Worm (Caenorhabditis elegans) whole organism, young adult: ENCODE data around the gene exos-1.
"Not testable (repeated sequence)": the region's sequence is repeated elsewhere in the genome, so short reads cannot be mapped to it uniquely, and the experiment has no call there.

ENCODE experiments used
- B0336.3 ChIP-seq: fragments of 200-800 bp; sonication (Bioruptor generic); IDR thresholded peaks from 2 replicates; pipeline ENCODE4 v1.3.6; 2022; ENCODE audit warnings: missing genetic modification characterization, missing compliant biosample characterization
- D2030.7 ChIP-seq: fragments of 200-800 bp; sonication (Bioruptor generic); IDR thresholded peaks from 2 replicates; pipeline ENCODE4 v1.3.6; 2022; ENCODE audit warnings: missing genetic modification reagents, missing genetic modification characterization, missing compliant biosample characterization
- F22D6.2 ChIP-seq: sonication (generic microtip); optimal IDR thresholded peaks from 2 replicates; lab custom pipeline; 2016; ENCODE audit warnings: mild to moderate bottlenecking, missing genetic modification characterization, missing compliant biosample characterization
- F49E8.2 ChIP-seq: sonication (generic microtip); optimal IDR thresholded peaks from 3 replicates; lab custom pipeline; 2017; ENCODE audit warnings: missing genetic modification characterization, mild to moderate bottlenecking, missing compliant biosample characterization, antibody characterized with exemption, moderate library complexity; ENCODE audit not compliant: insufficient read depth
- F57A8.1 ChIP-seq: fragments of 200-800 bp; sonication (Bioruptor generic); optimal IDR thresholded peaks from 2 replicates; lab custom pipeline; 2018; ENCODE audit warnings: mild to moderate bottlenecking, missing genetic modification characterization, moderate library complexity, missing compliant biosample characterization
- K11D2.4 ChIP-seq: fragments of 200-800 bp; sonication (Bioruptor generic); IDR thresholded peaks from 2 replicates; pipeline ENCODE4 v1.3.6; 2022; ENCODE audit warnings: missing genetic modification reagents, missing genetic modification characterization, missing compliant biosample characterization
- K12H6.12 ChIP-seq: fragments of 200-800 bp; sonication (Bioruptor generic); optimal IDR thresholded peaks from 2 replicates; lab custom pipeline; 2018; ENCODE audit warnings: mild to moderate bottlenecking, missing genetic modification characterization, missing compliant biosample characterization
- T07F8.4 ChIP-seq: sonication (generic microtip); optimal IDR thresholded peaks from 2 replicates; lab custom pipeline; 2016; ENCODE audit warnings: mild to moderate bottlenecking, missing genetic modification characterization, moderate library complexity, missing compliant biosample characterization
- Y53G8AR.9 ChIP-seq: fragments of 200-800 bp; sonication (Bioruptor generic); conservative IDR thresholded peaks from 2 replicates; pipeline ENCODE4 v1.3.6; 2022; ENCODE audit warnings: missing genetic modification reagents, missing genetic modification characterization, missing compliant biosample characterization
- Y95B8A.8 ChIP-seq: fragments of 200-800 bp; sonication (Bioruptor generic); IDR thresholded peaks from 2 replicates; pipeline ENCODE4 v1.3.6; 2022; ENCODE audit warnings: missing genetic modification reagents, missing genetic modification characterization, missing compliant biosample characterization
- ZK185.1 ChIP-seq: sonication (generic microtip); optimal IDR thresholded peaks from 2 replicates; lab custom pipeline; 2016; ENCODE audit warnings: mild to moderate bottlenecking, missing genetic modification characterization, missing compliant biosample characterization; ENCODE audit not compliant: poor library complexity, severe bottlenecking
- aptf-3 ChIP-seq: fragments of 200-800 bp; sonication (Bioruptor generic); IDR thresholded peaks from 2 replicates; pipeline ENCODE4 v1.3.6; 2022; ENCODE audit warnings: missing genetic modification characterization, missing compliant biosample characterization
- attf-5 ChIP-seq: fragments of 200-800 bp; sonication (Bioruptor generic); optimal IDR thresholded peaks from 2 replicates; lab custom pipeline; 2018; ENCODE audit warnings: mild to moderate bottlenecking, missing genetic modification characterization, missing compliant biosample characterization
- bed-1 ChIP-seq: fragments of 200-800 bp; sonication (Bioruptor generic); IDR thresholded peaks from 2 replicates; pipeline ENCODE4 v1.3.6; 2022; ENCODE audit warnings: missing genetic modification reagents, missing genetic modification characterization, missing compliant biosample characterization
- cebp-2 ChIP-seq: fragments of 200-800 bp; sonication (Bioruptor generic); IDR thresholded peaks from 2 replicates; pipeline ENCODE4 v1.3.6; 2022; ENCODE audit warnings: missing genetic modification characterization, missing compliant biosample characterization
- ceh-79 ChIP-seq: sonication (generic microtip); optimal IDR thresholded peaks from 2 replicates; lab custom pipeline; 2017; ENCODE audit warnings: mild to moderate bottlenecking, missing genetic modification characterization, missing compliant biosample characterization
- ceh-91 ChIP-seq: fragments of 200-800 bp; sonication (Bioruptor generic); IDR thresholded peaks from 2 replicates; pipeline ENCODE4 v1.3.6; 2022; ENCODE audit warnings: missing genetic modification reagents, missing genetic modification characterization, missing compliant biosample characterization
- dpff-1 ChIP-seq: sonication (generic microtip); optimal IDR thresholded peaks from 2 replicates; lab custom pipeline; 2017; ENCODE audit warnings: mild to moderate bottlenecking, missing genetic modification characterization, missing compliant biosample characterization
- efl-1 ChIP-seq: fragments of 150-350 bp; optimal IDR thresholded peaks from 2 replicates; lab custom pipeline; 2014; ENCODE audit warnings: missing biosample characterization, missing genetic modification reagents, missing genetic modification characterization
- egl-44 ChIP-seq: fragments of 200-800 bp; sonication (Bioruptor generic); IDR thresholded peaks from 2 replicates; pipeline ENCODE4 v1.3.6; 2022; ENCODE audit warnings: missing genetic modification reagents, missing genetic modification characterization, missing compliant biosample characterization
- gei-17 ChIP-seq: fragments of 200-800 bp; sonication (Bioruptor generic); optimal IDR thresholded peaks from 2 replicates; lab custom pipeline; 2018; ENCODE audit warnings: mild to moderate bottlenecking, missing genetic modification characterization, missing compliant biosample characterization
- lin-35 ChIP-seq, 3 experiments: fragments of 150-350 bp in 2 of 3; sonication (generic microtip) in 1 of 3; optimal IDR thresholded peaks; 2 replicates each; lab custom pipeline; 2014 to 2018; ENCODE audit warnings: missing biosample characterization in 3 of 3, missing genetic modification characterization in 3 of 3, missing genetic modification reagents in 3 of 3
- lin-40 ChIP-seq: sonication (generic microtip); optimal IDR thresholded peaks from 2 replicates; lab custom pipeline; 2016; ENCODE audit warnings: missing genetic modification characterization, mild to moderate bottlenecking, missing compliant biosample characterization, missing genotype, missing genetic modification reagents
- lsl-1 ChIP-seq: fragments of 200-800 bp; sonication (Bioruptor generic); optimal IDR thresholded peaks from 2 replicates; lab custom pipeline; 2018; ENCODE audit warnings: mild to moderate bottlenecking, missing genetic modification characterization, moderate library complexity, missing compliant biosample characterization
- lsy-27 ChIP-seq: sonication (generic microtip); optimal IDR thresholded peaks from 2 replicates; lab custom pipeline; 2017; ENCODE audit warnings: missing genetic modification characterization, mild to moderate bottlenecking, missing compliant biosample characterization, antibody characterized with exemption, missing genotype, borderline replicate concordance; ENCODE audit not compliant: insufficient read depth
- madf-3 ChIP-seq: fragments of 200-800 bp; sonication (Bioruptor generic); IDR thresholded peaks from 2 replicates; pipeline ENCODE4 v1.3.6; 2022; ENCODE audit warnings: missing genetic modification reagents, missing genetic modification characterization, missing compliant biosample characterization
- mel-28 ChIP-seq: sonication (generic microtip); optimal IDR thresholded peaks from 2 replicates; lab custom pipeline; 2016; ENCODE audit warnings: borderline replicate concordance, mild to moderate bottlenecking, missing genetic modification characterization, missing compliant biosample characterization
- mes-4 ChIP-seq: sonication (generic microtip); optimal IDR thresholded peaks from 2 replicates; lab custom pipeline; 2016; ENCODE audit warnings: missing genotype, missing genetic modification characterization, missing compliant biosample characterization
- nfyb-1 ChIP-seq: fragments of 200-800 bp; sonication (Bioruptor generic); IDR thresholded peaks from 2 replicates; pipeline ENCODE4 v1.3.6; 2022; ENCODE audit warnings: missing genetic modification reagents, missing genetic modification characterization, missing compliant biosample characterization
- nhr-120 ChIP-seq: fragments of 200-800 bp; sonication (Bioruptor generic); IDR thresholded peaks from 2 replicates; pipeline ENCODE4 v1.3.6; 2022; ENCODE audit warnings: missing genetic modification characterization, missing compliant biosample characterization
- nhr-179 ChIP-seq: sonication (generic microtip); optimal IDR thresholded peaks from 2 replicates; lab custom pipeline; 2016; ENCODE audit warnings: mild to moderate bottlenecking, missing genetic modification characterization, missing compliant biosample characterization
- nhr-27 ChIP-seq: fragments of 200-800 bp; sonication (Bioruptor generic); optimal IDR thresholded peaks from 2 replicates; lab custom pipeline; 2018; ENCODE audit warnings: mild to moderate bottlenecking, missing genetic modification characterization, moderate library complexity, missing compliant biosample characterization
- pha-4 ChIP-seq: fragments of 150-350 bp; sonication (generic microtip); optimal IDR thresholded peaks from 2 replicates; lab custom pipeline; 2014; ENCODE audit warnings: missing biosample characterization, missing genetic modification reagents, missing genetic modification characterization
- rec-8 ChIP-seq, 2 experiments: sonication (generic microtip); optimal IDR thresholded peaks; 2 replicates each; lab custom pipeline; 2016; ENCODE audit warnings: mild to moderate bottlenecking in 2 of 2, missing genetic modification characterization in 2 of 2, missing genetic modification reagents in 2 of 2, missing genotype in 2 of 2, missing biosample characterization in 1 of 2, missing compliant biosample characterization in 1 of 2, moderate library complexity in 1 of 2
- rpc-1 ChIP-seq, 2 experiments: fragments of 150-350 bp in 1 of 2; sonication (generic microtip) in 1 of 2; optimal IDR thresholded peaks; 2 replicates each; lab custom pipeline; 2014 to 2018; ENCODE audit warnings: missing biosample characterization in 1 of 2, missing genetic modification characterization in 1 of 2, missing genetic modification reagents in 1 of 2, missing genotype in 1 of 2
- sea-2 ChIP-seq: fragments of 200-800 bp; sonication (Bioruptor generic); IDR thresholded peaks from 2 replicates; pipeline ENCODE4 v1.3.6; 2022; ENCODE audit warnings: missing genetic modification characterization, missing compliant biosample characterization
- somi-1 ChIP-seq: fragments of 200-800 bp; sonication (Bioruptor generic); optimal IDR thresholded peaks from 2 replicates; lab custom pipeline; 2018; ENCODE audit warnings: mild to moderate bottlenecking, missing genetic modification characterization, missing compliant biosample characterization
- unc-62 ChIP-seq: fragments of 150-350 bp; optimal IDR thresholded peaks from 2 replicates; lab custom pipeline; 2014; ENCODE audit warnings: missing biosample characterization, missing genetic modification reagents, missing genetic modification characterization
- ztf-18 ChIP-seq: sonication (generic microtip); optimal IDR thresholded peaks from 2 replicates; lab custom pipeline; 2016; ENCODE audit warnings: missing genotype, mild to moderate bottlenecking, missing genetic modification characterization, missing compliant biosample characterization
- ztf-22 ChIP-seq: fragments of 200-800 bp; sonication (Bioruptor generic); optimal IDR thresholded peaks from 2 replicates; lab custom pipeline; 2018; ENCODE audit warnings: mild to moderate bottlenecking, missing genetic modification characterization, moderate library complexity, missing compliant biosample characterization
- ztf-25 ChIP-seq: fragments of 200-800 bp; sonication (Bioruptor generic); IDR thresholded peaks from 2 replicates; pipeline ENCODE4 v1.3.6; 2022; ENCODE audit warnings: missing genetic modification reagents, missing genetic modification characterization, missing compliant biosample characterization
- ztf-28 ChIP-seq: fragments of 200-800 bp; sonication (Bioruptor generic); IDR thresholded peaks from 2 replicates; pipeline ENCODE4 v1.3.6; 2022; ENCODE audit warnings: missing genetic modification reagents, missing genetic modification characterization, missing compliant biosample characterization

Gene exos-1

ce11 chrIII:11029337-11029736 is 20.5 kb downstream of the exos-1 start, which contains the start of gene Y48A6B.8:
Y48A6B.8 (minus strand) TSS chrIII:11029437.
- not testable (repeated sequence) for TF ChIP-seq ZK185.1 (tag; lab: Kevin White, UChicago); F22D6.2 (tag; lab: Kevin White, UChicago); ztf-25 (GFP tag; lab: Robert Waterston, UW)

ce11 chrIII:11031309-11031708 is 22.5 kb downstream of the exos-1 start, which contains the start of gene Y48A6B.14:
Y48A6B.14 (plus strand) TSS chrIII:11031609.
- TF ChIP-seq nhr-179 (tag; lab: Kevin White, UChicago) (no peak), ceh-91 (GFP tag; lab: Robert Waterston, UW) (no peak), somi-1 (GFP tag; lab: Kevin White, UChicago) (no peak), rec-8 (tag; optimal IDR thresholded peaks at IDR 0.05; lab: Kevin White, UChicago) (no peak), lsy-27 (tag; lab: Kevin White, UChicago) (no peak), ztf-28 (GFP tag; lab: Robert Waterston, UW) (no peak), lin-35 (GFP tag; optimal IDR thresholded peaks at IDR 0.05; lab: Kevin White, UChicago) (no peak)

ce11 chrIII:11032872-11033271 is 24.0 kb downstream of the exos-1 start, which contains the start of gene Y48A6B.9:
Y48A6B.9 (plus strand) TSS chrIII:11033172.
- no peak for TF ChIP-seq egl-44
- TF ChIP-seq pha-4 (tag; lab: Kevin White, UChicago), result no peak
- TF ChIP-seq madf-3 (GFP tag; lab: Robert Waterston, UW), result no peak

ce11 chrIII:11036132-11036531 is 27.3 kb downstream of the exos-1 start:
- TF ChIP-seq rpc-1 (optimal IDR thresholded peaks at IDR 0.05; lab: Kevin White, UChicago) (no peak), rpc-1 (tag; optimal IDR thresholded peaks at IDR 0.05; lab: Kevin White, UChicago) (no peak), attf-5 (GFP tag; lab: Kevin White, UChicago) (peak; percentile 34), T07F8.4 (tag; lab: Kevin White, UChicago) (no peak), nhr-27 (tag; lab: Kevin White, UChicago) (no peak), Y53G8AR.9 (peak; percentile 90), nfyb-1 (no peak), efl-1 (GFP tag; lab: Kevin White, UChicago) (peak; percentile 70), aptf-3 (GFP tag; lab: Robert Waterston, UW) (no peak), mes-4 (no peak), K12H6.12 (tag; lab: Kevin White, UChicago) (no peak), sea-2 (GFP tag; lab: Robert Waterston, UW) (no peak), cebp-2 (no peak), lsl-1 (GFP tag; lab: Kevin White, UChicago) (peak; percentile 89), ceh-79 (no peak), ztf-18 (tag; lab: Kevin White, UChicago) (no peak), gei-17 (GFP tag; lab: Kevin White, UChicago) (no peak), K11D2.4 (no peak), unc-62 (GFP tag; lab: Kevin White, UChicago) (no peak), lin-35 (GFP tag; optimal IDR thresholded peaks at IDR 0.05; lab: Kevin White, UChicago) (peak in 1 of 3 experiments; percentile 28), F57A8.1 (GFP tag; lab: Kevin White, UChicago) (no peak), dpff-1 (no peak), D2030.7 (GFP tag; lab: Robert Waterston, UW) (peak; percentile 88), mel-28 (tag; lab: Kevin White, UChicago) (no peak), lsy-27 (tag; lab: Kevin White, UChicago) (no peak), B0336.3 (peak; percentile 83), ztf-22 (GFP tag; lab: Kevin White, UChicago) (no peak), nhr-179 (tag; lab: Kevin White, UChicago) (no peak), ztf-25 (GFP tag; lab: Robert Waterston, UW) (no peak), nhr-120 (GFP tag; lab: Robert Waterston, UW) (no peak), Y95B8A.8 (GFP tag; lab: Robert Waterston, UW) (peak; percentile 61; the same call in 1 of the 2 replicates), bed-1 (GFP tag; lab: Robert Waterston, UW) (no peak), lin-40 (tag; lab: Kevin White, UChicago) (peak; percentile 56), F49E8.2 (peak; percentile 75)
